Worm (Caenorhabditis elegans): ENCODE measurements around the gene ZK353.3.

ce11 chrIII:8410747-8411146, 15.0 kb downstream of the ZK353.3 start:
- TF ChIP-seq ama-1 (optimal IDR thresholded peaks at IDR 0.05) (no peak), fkh-10 (GFP tag; optimal IDR thresholded peaks at IDR 0.05) (no peak), npax-4 (tag; optimal IDR thresholded peaks at IDR 0.05) (no peak), che-1 (tag; optimal IDR thresholded peaks at IDR 0.05) (no peak)

Measured in whole organism, late embryonic.